Worm (Caenorhabditis elegans) whole organism, early embryonic: Measurements from ENCODE around the gene sucl-2.

Experiments used
- B0310.2 ChIP-seq: sonication (generic microtip); optimal IDR thresholded peaks from 2 replicates; lab custom pipeline; 2016; ENCODE audit warnings: mild to moderate bottlenecking, missing genetic modification characterization, missing compliant biosample characterization
- F13C5.2 ChIP-seq: sonication (generic microtip); optimal IDR thresholded peaks from 2 replicates; lab custom pipeline; 2017; ENCODE audit warnings: mild to moderate bottlenecking, missing genetic modification characterization, inconsistent platforms, missing compliant biosample characterization
- aly-1 ChIP-seq: sonication (generic microtip); optimal IDR thresholded peaks from 2 replicates; lab custom pipeline; 2016; ENCODE audit warnings: missing genetic modification characterization, missing compliant biosample characterization
- ama-1 ChIP-seq: fragments of 150-350 bp; optimal IDR thresholded peaks from 2 replicates; lab custom pipeline; 2014
- ceh-13 ChIP-seq: fragments of 200-800 bp; sonication (Bioruptor generic); optimal IDR thresholded peaks from 2 replicates; lab custom pipeline; 2018; ENCODE audit warnings: mild to moderate bottlenecking, missing genetic modification characterization, missing compliant biosample characterization
- ceh-36 ChIP-seq: sonication (generic microtip); optimal IDR thresholded peaks from 2 replicates; lab custom pipeline; 2016; ENCODE audit warnings: missing genetic modification characterization, inconsistent platforms, missing compliant biosample characterization
- ets-7 ChIP-seq: sonication (generic microtip); optimal IDR thresholded peaks from 2 replicates; lab custom pipeline; 2016; ENCODE audit warnings: missing genotype, missing genetic modification characterization, missing compliant biosample characterization
- flt-1 ChIP-seq: fragments of 200-800 bp; sonication (Bioruptor generic); IDR thresholded peaks from 2 replicates; pipeline ENCODE4 v1.3.6; 2022; ENCODE audit warnings: missing genetic modification characterization, missing compliant biosample characterization
- hmbx-1 ChIP-seq: sonication (generic microtip); optimal IDR thresholded peaks from 2 replicates; lab custom pipeline; 2016; ENCODE audit warnings: mild to moderate bottlenecking, missing genetic modification characterization, missing compliant biosample characterization
- hmg-4 ChIP-seq: fragments of 200-800 bp; sonication (Bioruptor generic); optimal IDR thresholded peaks from 2 replicates; lab custom pipeline; 2018; ENCODE audit warnings: mild to moderate bottlenecking, missing genetic modification characterization, missing compliant biosample characterization
- hnd-1 ChIP-seq: sonication (generic microtip); optimal IDR thresholded peaks from 2 replicates; lab custom pipeline; 2016; ENCODE audit warnings: missing genetic modification characterization, missing compliant biosample characterization
- pes-1 ChIP-seq: fragments of 200-800 bp; sonication (Bioruptor generic); IDR thresholded peaks from 2 replicates; pipeline ENCODE4 v1.3.6; 2022; ENCODE audit warnings: missing genetic modification reagents, missing genetic modification characterization, missing compliant biosample characterization
- scrt-1 ChIP-seq: fragments of 200-800 bp; sonication (Bioruptor generic); IDR thresholded peaks from 2 replicates; pipeline ENCODE4 v1.3.6; 2022; ENCODE audit warnings: missing genetic modification characterization, missing compliant biosample characterization
- sea-1 ChIP-seq: fragments of 200-800 bp; sonication (Bioruptor generic); conservative IDR thresholded peaks from 2 replicates; pipeline ENCODE4 v1.3.6; 2022; ENCODE audit warnings: missing genetic modification characterization, missing compliant biosample characterization
- tbx-11 ChIP-seq: fragments of 200-800 bp; sonication (Bioruptor generic); IDR thresholded peaks from 2 replicates; pipeline ENCODE4 v1.3.6; 2022; ENCODE audit warnings: missing genetic modification characterization, missing compliant biosample characterization
- tbx-37 ChIP-seq: fragments of 200-800 bp; sonication (Bioruptor generic); conservative IDR thresholded peaks from 2 replicates; pipeline ENCODE4 v1.3.6; 2022; ENCODE audit warnings: missing genetic modification reagents, missing genetic modification characterization, missing compliant biosample characterization
- tra-4 ChIP-seq: sonication (generic microtip); optimal IDR thresholded peaks from 2 replicates; lab custom pipeline; 2017; ENCODE audit warnings: missing genetic modification characterization, missing compliant biosample characterization

Gene sucl-2

ce11 chrIII:853859-854359 lies 47.3 kb downstream of the sucl-2 start, which contains the start of the genes rnp-5 and tag-51:
rnp-5 (minus strand) TSS chrIII:853909.
tag-51 (plus strand) TSS chrIII:854221.
- TF ChIP-seq B0310.2 (tag; lab: Kevin White, UChicago), result no peak
- TF ChIP-seq ama-1 (lab: Kevin White, UChicago), result no peak
- no peak for TF ChIP-seq F13C5.2 (tag; lab: Kevin White, UChicago)
- no peak for TF ChIP-seq tbx-37 (GFP tag; lab: Robert Waterston, UW)
- TF ChIP-seq hnd-1 (tag; lab: Kevin White, UChicago), result no peak
- no peak for TF ChIP-seq scrt-1
- TF ChIP-seq hmg-4, result no peak
- no peak for TF ChIP-seq tbx-11
- no peak for TF ChIP-seq ceh-36 (tag; lab: Kevin White, UChicago)
- TF ChIP-seq ceh-13 (GFP tag; lab: Kevin White, UChicago), result no peak
- no peak for TF ChIP-seq sea-1
- no peak for TF ChIP-seq ets-7 (tag; lab: Kevin White, UChicago)
- no peak for TF ChIP-seq flt-1 (GFP tag; lab: Robert Waterston, UW)
- TF ChIP-seq hmbx-1 (tag; lab: Kevin White, UChicago), result no peak
- no peak for TF ChIP-seq pes-1 (GFP tag; lab: Robert Waterston, UW)
- TF ChIP-seq tra-4 (tag; lab: Kevin White, UChicago), result no peak
- no peak for TF ChIP-seq aly-1 (tag; lab: Kevin White, UChicago)

- TF ChIP-seq hmbx-1 (tag; lab: Kevin White, UChicago), result no peak
- no peak for TF ChIP-seq tra-4 (tag; lab: Kevin White, UChicago)
- TF ChIP-seq hmg-4, result no peak
- TF ChIP-seq pes-1 (GFP tag; lab: Robert Waterston, UW), result no peak
- no peak for TF ChIP-seq ets-7 (tag; lab: Kevin White, UChicago)
- no peak for TF ChIP-seq B0310.2 (tag; lab: Kevin White, UChicago)
- TF ChIP-seq ceh-36 (tag; lab: Kevin White, UChicago), result no peak
- TF ChIP-seq F13C5.2 (tag; lab: Kevin White, UChicago), result no peak
- no peak for TF ChIP-seq ceh-13 (GFP tag; lab: Kevin White, UChicago)
- TF ChIP-seq scrt-1, result no peak
- no peak for TF ChIP-seq sea-1
- TF ChIP-seq aly-1 (tag; lab: Kevin White, UChicago), result no peak
Observed at ce11 chrIII:853414-853813, 47.8 kb downstream of the sucl-2 start.

DNA sequence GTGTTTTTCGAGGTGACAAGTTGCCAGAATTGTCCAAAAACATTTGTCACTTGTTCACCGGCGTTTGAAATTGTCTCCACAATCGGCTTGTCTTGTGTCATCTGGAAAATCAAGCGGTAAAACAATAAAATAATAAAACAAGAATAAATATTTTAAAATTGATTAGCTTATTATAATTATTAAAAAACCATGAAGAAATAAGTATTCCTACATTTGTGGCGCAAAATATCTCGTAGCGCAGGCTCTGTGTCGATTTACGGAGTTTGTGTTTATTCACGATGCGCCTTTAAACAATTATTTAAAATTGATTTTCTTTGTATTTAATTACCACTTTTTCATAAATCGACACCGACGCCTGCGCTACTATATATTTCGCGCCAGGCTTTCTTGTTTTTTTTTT lies 48.9 kb downstream of the sucl-2 start, which contains the start of gene moma-1:
Gene moma-1, minus strand, starts transcription at position 101 of the 400 bp plus-strand sequence.
- TF ChIP-seq tra-4 (tag; lab: Kevin White, UChicago), result no peak
- TF ChIP-seq aly-1 (tag; lab: Kevin White, UChicago), result no peak
- TF ChIP-seq pes-1 (GFP tag; lab: Robert Waterston, UW), result no peak
